Fruit fly (Drosophila melanogaster) whole organism, embryonic: Measurements from ENCODE around the gene CalpB.

Experiments
- Ada2b ChIP-seq: fragments of 200-800 bp; sonication (Bioruptor generic); IDR thresholded peaks from 2 replicates; pipeline ENCODE4 v1.3.6; 2022; ENCODE audit warnings: missing biosample characterization, missing genetic modification characterization
- Blimp-1 ChIP-seq: fragments of 200-800 bp; sonication (Bioruptor generic); optimal IDR thresholded peaks from 3 replicates; lab custom pipeline; 2018; ENCODE audit warnings: missing biosample characterization, missing genetic modification characterization, mild to moderate bottlenecking, moderate library complexity, missing genetic modification reagents
- CG10431 ChIP-seq: fragments of 200-800 bp; sonication (Bioruptor generic); optimal IDR thresholded peaks from 3 replicates; lab custom pipeline; 2018; ENCODE audit warnings: missing biosample characterization, mild to moderate bottlenecking, missing genetic modification characterization
- CG10565 ChIP-seq: fragments of 200-800 bp; sonication (Bioruptor generic); optimal IDR thresholded peaks from 3 replicates; lab custom pipeline; 2016; ENCODE audit warnings: missing biosample characterization, mild to moderate bottlenecking, missing genetic modification characterization
- CG10959 ChIP-seq: fragments of 200-800 bp; sonication (Bioruptor generic); IDR thresholded peaks from 2 replicates; pipeline ENCODE4 v1.3.6; 2022; ENCODE audit warnings: missing biosample characterization, missing genetic modification characterization
- CG1233 ChIP-seq: fragments of 200-800 bp; sonication (Bioruptor generic); optimal IDR thresholded peaks from 4 replicates; lab custom pipeline; 2018; ENCODE audit warnings: missing biosample characterization, mild to moderate bottlenecking, missing genetic modification characterization
- CG14667 ChIP-seq: fragments of 200-800 bp; sonication (Bioruptor generic); IDR thresholded peaks from 2 replicates; pipeline ENCODE4 v1.3.6; 2022; ENCODE audit warnings: missing biosample characterization, missing genetic modification characterization
- CG15479 ChIP-seq: fragments of 200-800 bp; sonication (Bioruptor generic); optimal IDR thresholded peaks from 3 replicates; lab custom pipeline; 2019; ENCODE audit warnings: missing biosample characterization, mild to moderate bottlenecking, missing genetic modification characterization, moderate library complexity
- CG18619 ChIP-seq: fragments of 200-800 bp; sonication (Bioruptor generic); optimal IDR thresholded peaks from 3 replicates; lab custom pipeline; 2017; ENCODE audit warnings: missing biosample characterization, mild to moderate bottlenecking, missing genetic modification characterization
- CG2120 ChIP-seq: fragments of 200-800 bp; sonication (Bioruptor generic); optimal IDR thresholded peaks from 3 replicates; lab custom pipeline; 2016; ENCODE audit warnings: missing biosample characterization, missing genetic modification characterization
- CG2202 ChIP-seq: fragments of 200-800 bp; sonication (Bioruptor generic); optimal IDR thresholded peaks from 2 replicates; lab custom pipeline; 2018; ENCODE audit warnings: missing biosample characterization, mild to moderate bottlenecking, missing genetic modification characterization
- CG30403 ChIP-seq: fragments of 200-800 bp; sonication (Bioruptor generic); optimal IDR thresholded peaks from 3 replicates; lab custom pipeline; 2016; ENCODE audit warnings: missing biosample characterization, missing genetic modification characterization
- CG33557 ChIP-seq: fragments of 200-800 bp; sonication (Bioruptor generic); optimal IDR thresholded peaks from 2 replicates; lab custom pipeline; 2019; ENCODE audit warnings: missing biosample characterization, mild to moderate bottlenecking, missing genetic modification characterization, moderate library complexity
- CG3838 ChIP-seq: fragments of 200-800 bp; sonication (Bioruptor generic); optimal IDR thresholded peaks from 3 replicates; lab custom pipeline; 2016; ENCODE audit warnings: missing biosample characterization, missing genetic modification characterization
- CG4424 ChIP-seq: fragments of 200-800 bp; sonication (Bioruptor generic); optimal IDR thresholded peaks from 3 replicates; lab custom pipeline; 2016; ENCODE audit warnings: missing biosample characterization, missing genetic modification characterization
- CG5245 ChIP-seq: fragments of 200-800 bp; sonication (Bioruptor generic); optimal IDR thresholded peaks from 3 replicates; lab custom pipeline; 2016; ENCODE audit warnings: missing biosample characterization, missing genetic modification characterization
- CG6654 ChIP-seq: fragments of 200-800 bp; sonication (Bioruptor generic); optimal IDR thresholded peaks from 2 replicates; lab custom pipeline; 2017; ENCODE audit warnings: missing biosample characterization, mild to moderate bottlenecking, missing genetic modification characterization
- CG7357 ChIP-seq: fragments of 200-800 bp; sonication (Bioruptor generic); IDR thresholded peaks from 3 replicates; pipeline ENCODE4 v1.3.6; 2022; ENCODE audit warnings: missing biosample characterization, missing genetic modification characterization
- CG7556 ChIP-seq: fragments of 200-800 bp; sonication (Bioruptor generic); optimal IDR thresholded peaks from 2 replicates; lab custom pipeline; 2017; ENCODE audit warnings: missing biosample characterization, mild to moderate bottlenecking, missing genetic modification characterization
- CG7745 ChIP-seq: fragments of 200-800 bp; sonication (Bioruptor generic); optimal IDR thresholded peaks from 2 replicates; lab custom pipeline; 2018; ENCODE audit warnings: missing biosample characterization, mild to moderate bottlenecking, missing genetic modification characterization, moderate library complexity
- CG8944 ChIP-seq: fragments of 200-800 bp; sonication (Bioruptor generic); optimal IDR thresholded peaks from 3 replicates; lab custom pipeline; 2016; ENCODE audit warnings: missing biosample characterization, missing genetic modification characterization
- Camta ChIP-seq: fragments of 200-800 bp; sonication (Bioruptor generic); optimal IDR thresholded peaks from 2 replicates; lab custom pipeline; 2016; ENCODE audit warnings: missing biosample characterization, missing genetic modification characterization
- Dll ChIP-seq: fragments of 200-800 bp; sonication (Bioruptor generic); IDR thresholded peaks from 4 replicates; pipeline ENCODE4 v1.3.6; 2022; ENCODE audit warnings: missing biosample characterization, missing genetic modification characterization; ENCODE audit not compliant: partially characterized antibody
- Ets97D ChIP-seq: fragments of 200-800 bp; sonication (Bioruptor generic); optimal IDR thresholded peaks from 3 replicates; lab custom pipeline; 2016; ENCODE audit warnings: missing biosample characterization, missing genetic modification characterization
- H2.0 ChIP-seq: fragments of 200-800 bp; sonication (Bioruptor generic); IDR thresholded peaks from 2 replicates; pipeline ENCODE4 v1.3.6; 2022; ENCODE audit warnings: missing biosample characterization, missing genetic modification characterization
- HLH3B ChIP-seq: fragments of 200-800 bp; sonication (Bioruptor generic); IDR thresholded peaks from 2 replicates; pipeline ENCODE4 v1.3.6; 2022; ENCODE audit warnings: missing biosample characterization, missing genetic modification characterization
- Hand ChIP-seq: fragments of 200-800 bp; sonication (Bioruptor generic); optimal IDR thresholded peaks from 2 replicates; lab custom pipeline; 2017; ENCODE audit warnings: mild to moderate bottlenecking, missing biosample characterization, missing genetic modification reagents, missing genetic modification characterization
- Lpt ChIP-seq: fragments of >200 bp; optimal IDR thresholded peaks from 2 replicates; lab custom pipeline; 2018; ENCODE audit warnings: missing biosample characterization, missing genetic modification characterization
- MBD-R2 ChIP-seq: fragments of 200-800 bp; sonication (Bioruptor generic); IDR thresholded peaks from 2 replicates; pipeline ENCODE4 v1.3.6; 2022; ENCODE audit warnings: missing biosample characterization, missing genetic modification characterization
- Mad ChIP-seq: fragments of 200-800 bp; sonication (Bioruptor generic); optimal IDR thresholded peaks from 2 replicates; lab custom pipeline; 2016; ENCODE audit warnings: missing biosample characterization, missing genetic modification characterization
- Max ChIP-seq: fragments of 200-800 bp; sonication (Bioruptor generic); optimal IDR thresholded peaks from 2 replicates; lab custom pipeline; 2016; ENCODE audit warnings: missing biosample characterization, mild to moderate bottlenecking, missing genetic modification characterization
- Myb ChIP-seq: fragments of 200-800 bp; sonication (Bioruptor generic); optimal IDR thresholded peaks from 2 replicates; lab custom pipeline; 2016; ENCODE audit warnings: missing biosample characterization, missing genetic modification characterization
- NC2α ChIP-seq: fragments of 200-800 bp; sonication (Bioruptor generic); optimal IDR thresholded peaks from 2 replicates; lab custom pipeline; 2016; ENCODE audit warnings: missing biosample characterization, missing genetic modification characterization
- amos ChIP-seq: fragments of 200-800 bp; sonication (Bioruptor generic); IDR thresholded peaks from 2 replicates; pipeline ENCODE4 v1.3.6; 2022; ENCODE audit warnings: missing biosample characterization, missing genetic modification characterization; ENCODE audit not compliant: partially characterized antibody
- bbx ChIP-seq: fragments of 200-800 bp; sonication (Bioruptor generic); IDR thresholded peaks from 2 replicates; pipeline ENCODE4 v1.3.6; 2022; ENCODE audit warnings: missing biosample characterization, missing genetic modification characterization; ENCODE audit not compliant: partially characterized antibody
- bcd ChIP-seq: fragments of 200-800 bp; sonication (Bioruptor generic); optimal IDR thresholded peaks from 2 replicates; lab custom pipeline; 2017; ENCODE audit warnings: missing biosample characterization, mild to moderate bottlenecking, missing genetic modification characterization
- btn ChIP-seq: fragments of 200-800 bp; sonication (Bioruptor generic); optimal IDR thresholded peaks from 2 replicates; lab custom pipeline; 2016; ENCODE audit warnings: missing biosample characterization, missing genetic modification characterization
- caup ChIP-seq: fragments of 200-800 bp; sonication (Bioruptor generic); optimal IDR thresholded peaks from 3 replicates; lab custom pipeline; 2017; ENCODE audit warnings: missing biosample characterization, mild to moderate bottlenecking, missing genetic modification characterization, moderate library complexity; ENCODE audit not compliant: severe bottlenecking
- emc ChIP-seq: fragments of 200-800 bp; sonication (Bioruptor generic); optimal IDR thresholded peaks from 2 replicates; lab custom pipeline; 2016; ENCODE audit warnings: missing biosample characterization, missing genetic modification characterization
- gce ChIP-seq: fragments of 200-800 bp; sonication (Bioruptor generic); IDR thresholded peaks from 3 replicates; pipeline ENCODE4 v1.3.6; 2022; ENCODE audit warnings: missing biosample characterization, missing genetic modification characterization
- gfzf ChIP-seq: fragments of 200-800 bp; sonication (Bioruptor generic); optimal IDR thresholded peaks from 2 replicates; lab custom pipeline; 2016; ENCODE audit warnings: missing biosample characterization, mild to moderate bottlenecking, missing genetic modification characterization, moderate library complexity
- lmd ChIP-seq: fragments of 200-800 bp; sonication (Bioruptor generic); IDR thresholded peaks from 2 replicates; pipeline ENCODE4 v1.3.6; 2022; ENCODE audit warnings: missing biosample characterization, missing genetic modification characterization
- oc ChIP-seq: fragments of 200-800 bp; sonication (Bioruptor generic); optimal IDR thresholded peaks from 2 replicates; lab custom pipeline; 2018; ENCODE audit warnings: missing biosample characterization, mild to moderate bottlenecking, missing genetic modification characterization, moderate library complexity
- ro ChIP-seq: fragments of 200-800 bp; sonication (Bioruptor generic); IDR thresholded peaks from 2 replicates; pipeline ENCODE4 v1.3.6; 2022; ENCODE audit warnings: missing biosample characterization, missing genetic modification characterization
- sd ChIP-seq: fragments of 200-800 bp; sonication (Bioruptor generic); optimal IDR thresholded peaks from 3 replicates; lab custom pipeline; 2018; ENCODE audit warnings: missing biosample characterization, mild to moderate bottlenecking, missing genetic modification characterization, moderate library complexity
- slbo ChIP-seq: fragments of 200-800 bp; sonication (Bioruptor generic); IDR thresholded peaks from 2 replicates; pipeline ENCODE4 v1.3.6; 2022; ENCODE audit warnings: missing biosample characterization, missing genetic modification characterization
- slou ChIP-seq: fragments of 200-800 bp; sonication (Bioruptor generic); optimal IDR thresholded peaks from 3 replicates; lab custom pipeline; 2016; ENCODE audit warnings: missing biosample characterization, missing genetic modification characterization
- tap ChIP-seq: fragments of 200-800 bp; optimal IDR thresholded peaks from 3 replicates; lab custom pipeline; 2019; ENCODE audit warnings: missing biosample characterization, mild to moderate bottlenecking, missing genetic modification characterization, moderate library complexity
- trem ChIP-seq: fragments of 200-800 bp; optimal IDR thresholded peaks from 3 replicates; lab custom pipeline; 2019; ENCODE audit warnings: missing biosample characterization, mild to moderate bottlenecking, missing genetic modification characterization, moderate library complexity
- zen ChIP-seq: fragments of 200-800 bp; sonication (Bioruptor generic); optimal IDR thresholded peaks from 3 replicates; lab custom pipeline; 2018; ENCODE audit warnings: missing biosample characterization, mild to moderate bottlenecking, missing genetic modification characterization, moderate library complexity

The CalpB gene

DNA sequence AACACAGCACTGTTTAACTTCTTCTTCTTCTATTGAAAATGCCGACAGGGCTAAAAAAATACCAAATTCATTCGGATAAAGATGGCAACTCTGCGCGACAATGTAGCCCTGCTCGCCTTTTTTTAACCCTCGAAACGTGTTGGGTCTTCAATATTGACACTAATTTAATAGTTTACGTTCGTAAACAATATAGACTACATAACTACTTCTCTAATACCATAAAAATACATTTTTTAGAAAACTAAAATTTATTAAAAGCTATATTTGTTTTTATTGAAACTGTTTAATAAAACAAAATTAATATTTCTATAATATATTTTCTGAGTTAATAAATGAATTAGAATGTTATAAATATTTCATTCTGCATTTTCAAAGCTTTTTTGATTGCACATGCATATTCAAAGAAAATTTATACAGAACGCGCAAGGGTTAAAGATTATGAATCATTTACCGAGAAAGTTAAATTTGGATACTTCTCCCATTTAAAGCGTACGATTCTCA, at the start of gene CalpB, which contains the start of gene Taf2 (continued):
- TF ChIP-seq Lpt (no peak), slou (GFP tag; lab: Kevin White, UChicago) (peak; percentile 0), CG7556 (GFP tag; lab: Kevin White, UChicago) (peak; percentile 91), emc (GFP tag; lab: Kevin White, UChicago) (peak; percentile 2), CG5245 (GFP tag; lab: Kevin White, UChicago) (peak; percentile 59), CG2120 (peak; percentile 82), CG10431 (GFP tag; lab: Kevin White, UChicago) (peak; percentile 62), CG8944 (GFP tag; lab: Kevin White, UChicago) (peak; percentile 51), CG6654 (GFP tag; lab: Kevin White, UChicago) (peak; percentile 72), CG7357 (GFP tag; lab: Robert Waterston, UW) (peak; percentile 59; the same call in 2 of the 3 replicates), CG10959 (peak; percentile 91), Blimp-1 (GFP tag; lab: Kevin White, UChicago) (peak; percentile 87), CG4424 (GFP tag; lab: Kevin White, UChicago) (peak; percentile 86), sd (peak; percentile 44), MBD-R2 (GFP tag; lab: Robert Waterston, UW) (peak; percentile 82), btn (GFP tag; lab: Kevin White, UChicago) (no peak), gce (peak; percentile 57; the same call in 2 of the 3 replicates), CG14667 (peak; percentile 61), NC2α (GFP tag; lab: Kevin White, UChicago) (no peak), HLH3B (GFP tag; lab: Robert Waterston, UW) (peak; percentile 82), ro (GFP tag; lab: Robert Waterston, UW) (peak; percentile 51; the same call in 1 of the 2 replicates), bbx (GFP tag; lab: Robert Waterston, UW) (peak; percentile 47), tap (tag; lab: Kevin White, UChicago) (peak; percentile 94), CG15479 (GFP tag; lab: Kevin White, UChicago) (no peak), Ets97D (peak; percentile 31), CG2202 (peak; percentile 52), caup (peak; percentile 72), Ada2b (GFP tag; lab: Robert Waterston, UW) (peak; percentile 74), gfzf (GFP tag; lab: Kevin White, UChicago) (peak; percentile 52), CG18619 (GFP tag; lab: Kevin White, UChicago) (peak; percentile 76), CG30403 (GFP tag; lab: Kevin White, UChicago) (peak; percentile 92), bcd (GFP tag; lab: Kevin White, UChicago) (peak; percentile 91), zen (peak; percentile 81), slbo (GFP tag; lab: Robert Waterston, UW) (peak; percentile 90), oc (peak; percentile 73), CG10565 (GFP tag; lab: Kevin White, UChicago) (no peak), Dll (GFP tag; lab: Robert Waterston, UW) (no peak), trem (tag; lab: Kevin White, UChicago) (peak; percentile 92), Myb (GFP tag; lab: Kevin White, UChicago) (peak; percentile 36), Hand (peak; percentile 31), CG1233 (peak; percentile 85), Max (GFP tag; lab: Kevin White, UChicago) (peak; percentile 54), Camta (no peak), CG3838 (GFP tag; lab: Kevin White, UChicago) (peak; percentile 34), CG7745 (tag; lab: Kevin White, UChicago) (no peak), Mad (GFP tag; lab: Kevin White, UChicago) (peak; percentile 43), amos (GFP tag; lab: Robert Waterston, UW) (peak; percentile 11; the same call in 1 of the 2 replicates), CG33557 (GFP tag; lab: Kevin White, UChicago) (peak; percentile 81), H2.0 (GFP tag; lab: Robert Waterston, UW) (0 out of 2 replicates have a peak, but pooled peaks have one; percentile 43), lmd (GFP tag; lab: Robert Waterston, UW) (peak; percentile 86)
